Fruit fly (Drosophila melanogaster) whole organism, pupa: ENCODE measurements around the gene Pex7.

Experiments used
- CG10348 ChIP-seq: fragments of 200-800 bp; sonication (Bioruptor generic); IDR thresholded peaks from 2 replicates; pipeline ENCODE4 v1.3.6; 2022; ENCODE audit warnings: missing biosample characterization, missing genetic modification characterization
- CG12605 ChIP-seq: fragments of 200-800 bp; sonication (Bioruptor generic); IDR thresholded peaks from 2 replicates; pipeline ENCODE4 v1.3.6; 2022; ENCODE audit warnings: missing biosample characterization, missing genetic modification characterization
- CG13204 ChIP-seq: fragments of 200-800 bp; sonication (Bioruptor generic); optimal IDR thresholded peaks from 2 replicates; lab custom pipeline; 2018; ENCODE audit warnings: missing biosample characterization, mild to moderate bottlenecking, missing genetic modification characterization, moderate library complexity
- CG14655 ChIP-seq: fragments of 200-800 bp; sonication (Bioruptor generic); optimal IDR thresholded peaks from 3 replicates; lab custom pipeline; 2017; ENCODE audit warnings: mild to moderate bottlenecking, missing biosample characterization, missing genetic modification reagents, missing genetic modification characterization
- CG15710 ChIP-seq: fragments of 200-800 bp; sonication (Bioruptor generic); optimal IDR thresholded peaks from 2 replicates; lab custom pipeline; 2018; ENCODE audit warnings: missing biosample characterization, mild to moderate bottlenecking, missing genetic modification characterization, moderate library complexity
- CG17806 ChIP-seq: fragments of 200-800 bp; sonication (Bioruptor generic); optimal IDR thresholded peaks from 2 replicates; lab custom pipeline; 2018; ENCODE audit warnings: missing biosample characterization, mild to moderate bottlenecking, missing genetic modification characterization, moderate library complexity
- CG32121 ChIP-seq: fragments of 200-800 bp; sonication (Bioruptor generic); IDR thresholded peaks from 2 replicates; pipeline ENCODE4 v1.3.6; 2022; ENCODE audit warnings: missing biosample characterization, missing genetic modification characterization
- CG34367 ChIP-seq: fragments of 200-800 bp; sonication (Bioruptor generic); optimal IDR thresholded peaks from 2 replicates; lab custom pipeline; 2018; ENCODE audit warnings: missing biosample characterization, mild to moderate bottlenecking, missing genetic modification characterization
- CG4496 ChIP-seq: fragments of 200-800 bp; sonication (Bioruptor generic); IDR thresholded peaks from 3 replicates; pipeline ENCODE4 v1.3.6; 2022; ENCODE audit warnings: missing biosample characterization, missing genetic modification characterization
- CG8159 ChIP-seq: fragments of 200-800 bp; sonication (Bioruptor generic); optimal IDR thresholded peaks from 3 replicates; lab custom pipeline; 2018; ENCODE audit warnings: missing biosample characterization, mild to moderate bottlenecking, missing genetic modification characterization, moderate library complexity
- CG8301 ChIP-seq: fragments of 200-800 bp; sonication (Bioruptor generic); optimal IDR thresholded peaks from 2 replicates; lab custom pipeline; 2018; ENCODE audit warnings: missing biosample characterization, mild to moderate bottlenecking, missing genetic modification characterization
- CG9948 ChIP-seq: fragments of 200-800 bp; sonication (Bioruptor generic); optimal IDR thresholded peaks from 2 replicates; lab custom pipeline; 2018; ENCODE audit warnings: missing biosample characterization, mild to moderate bottlenecking, missing genetic modification characterization, moderate library complexity
- D1 ChIP-seq: fragments of 200-800 bp; sonication (Bioruptor generic); optimal IDR thresholded peaks from 2 replicates; lab custom pipeline; 2018; ENCODE audit warnings: missing biosample characterization, mild to moderate bottlenecking, missing genetic modification characterization, moderate library complexity
- EcR ChIP-seq: fragments of 200-800 bp; sonication (Bioruptor generic); optimal IDR thresholded peaks from 3 replicates; lab custom pipeline; 2019; ENCODE audit warnings: missing biosample characterization, missing genetic modification characterization, mild to moderate bottlenecking, moderate library complexity, missing genetic modification reagents
- Ets98B ChIP-seq: fragments of 200-800 bp; sonication (Bioruptor generic); IDR thresholded peaks from 2 replicates; pipeline ENCODE4 v1.3.6; 2022; ENCODE audit warnings: missing biosample characterization, missing genetic modification characterization
- Pif1A ChIP-seq: fragments of 200-800 bp; sonication (Bioruptor generic); optimal IDR thresholded peaks from 3 replicates; lab custom pipeline; 2016; ENCODE audit warnings: missing biosample characterization, missing genetic modification characterization
- Pif1B ChIP-seq: fragments of 200-800 bp; sonication (Bioruptor generic); optimal IDR thresholded peaks from 3 replicates; lab custom pipeline; 2016; ENCODE audit warnings: missing biosample characterization, missing genetic modification characterization
- Snoo ChIP-seq: fragments of 200-800 bp; sonication (Bioruptor generic); optimal IDR thresholded peaks from 3 replicates; lab custom pipeline; 2017; ENCODE audit warnings: missing biosample characterization, mild to moderate bottlenecking, missing genetic modification characterization, inconsistent platforms
- fd96Ca ChIP-seq: fragments of 200-800 bp; sonication (Bioruptor generic); IDR thresholded peaks from 3 replicates; pipeline ENCODE4 v1.3.6; 2022; ENCODE audit warnings: missing biosample characterization, missing genetic modification characterization
- gl ChIP-seq: fragments of 200-800 bp; sonication (Bioruptor generic); optimal IDR thresholded peaks from 2 replicates; lab custom pipeline; 2018; ENCODE audit warnings: missing biosample characterization, mild to moderate bottlenecking, missing genetic modification characterization
- rn ChIP-seq: fragments of 200-800 bp; sonication (Bioruptor generic); IDR thresholded peaks from 2 replicates; pipeline ENCODE4 v1.3.6; 2022; ENCODE audit warnings: missing biosample characterization, missing genetic modification characterization

The Pex7 gene

dm6 chr3L:8621465-8621864 lies 25.5 kb upstream of the Pex7 start:
- TF ChIP-seq CG32121 (GFP tag; lab: Robert Waterston, UW) (no peak), CG13204 (GFP tag; lab: Kevin White, UChicago) (no peak)

- TF ChIP-seq Pif1A (GFP tag; lab: Kevin White, UChicago) (no peak), CG9948 (tag; lab: Kevin White, UChicago) (no peak), rn (no peak), D1 (no peak), CG15710 (no peak), Snoo (tag; lab: Kevin White, UChicago) (no peak), CG34367 (tag; lab: Kevin White, UChicago) (no peak), Pif1B (GFP tag; lab: Kevin White, UChicago) (no peak), EcR (GFP tag; lab: Kevin White, UChicago) (no peak), CG17806 (tag; lab: Kevin White, UChicago) (no peak), CG4496 (GFP tag; lab: Robert Waterston, UW) (no peak), gl (tag; lab: Kevin White, UChicago) (no peak), CG32121 (GFP tag; lab: Robert Waterston, UW) (no peak)
These were observed 23.1 kb upstream of the Pex7 start, which contains the start of the genes GAPsec and Zasp66 for dm6 chr3L:8623702-8624421. Gene GAPsec, minus strand, starts transcription at chr3L:8623901. Gene Zasp66, plus strand, starts transcription at chr3L:8624371.

DNA sequence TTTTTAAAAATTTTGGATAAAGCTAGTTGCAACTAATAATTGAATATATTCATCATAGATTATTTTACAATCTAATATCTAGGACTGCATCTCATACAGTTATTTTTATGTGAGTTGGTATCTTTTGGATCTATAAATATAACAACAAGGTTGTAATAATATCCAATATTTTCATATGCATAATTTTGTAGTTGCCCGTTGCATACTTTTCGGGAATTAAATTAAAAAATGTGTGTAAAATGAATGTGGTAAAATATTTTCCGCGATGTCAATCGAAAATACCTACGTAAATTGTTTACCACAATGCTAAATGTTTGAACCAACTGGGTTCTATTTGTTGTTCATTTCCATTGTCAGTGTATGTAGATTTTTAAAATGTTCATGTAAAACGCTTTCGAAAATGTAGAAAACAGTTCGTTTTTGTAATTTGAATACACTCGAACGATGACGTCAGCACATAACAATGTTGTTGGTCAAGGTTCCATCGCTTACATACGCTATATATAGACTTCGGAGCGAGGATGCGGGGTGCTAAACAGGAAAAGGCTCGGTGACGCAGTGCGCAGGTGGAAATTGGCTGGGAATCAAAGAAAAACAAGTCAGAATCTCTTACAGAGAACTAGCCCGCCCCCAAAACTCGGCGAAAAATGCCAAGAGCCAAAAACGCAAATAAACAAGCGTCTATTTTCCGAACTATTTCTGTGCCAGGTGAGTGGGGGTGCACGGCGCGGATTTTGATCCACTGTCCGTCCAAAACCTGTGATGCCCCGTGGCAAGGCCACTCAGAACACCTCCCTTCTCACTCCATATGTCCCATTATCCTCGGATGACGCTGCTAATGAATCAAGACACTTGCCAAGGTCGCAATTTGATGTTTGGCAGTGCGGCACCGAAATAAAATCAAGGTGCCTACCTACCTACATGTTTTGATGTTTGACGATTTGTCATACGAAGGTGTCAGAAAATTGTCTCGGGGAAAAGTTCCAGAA lies 18.8 kb upstream of the Pex7 start:
- TF ChIP-seq CG4496 (GFP tag; lab: Robert Waterston, UW): no peak
- TF ChIP-seq CG17806 (tag; lab: Kevin White, UChicago): no peak
- no peak for TF ChIP-seq CG34367 (tag; lab: Kevin White, UChicago)
- TF ChIP-seq CG10348 (GFP tag; lab: Robert Waterston, UW): no peak
- TF ChIP-seq Ets98B (GFP tag; lab: Robert Waterston, UW): no peak
- TF ChIP-seq CG9948 (tag; lab: Kevin White, UChicago): no peak

DNA sequence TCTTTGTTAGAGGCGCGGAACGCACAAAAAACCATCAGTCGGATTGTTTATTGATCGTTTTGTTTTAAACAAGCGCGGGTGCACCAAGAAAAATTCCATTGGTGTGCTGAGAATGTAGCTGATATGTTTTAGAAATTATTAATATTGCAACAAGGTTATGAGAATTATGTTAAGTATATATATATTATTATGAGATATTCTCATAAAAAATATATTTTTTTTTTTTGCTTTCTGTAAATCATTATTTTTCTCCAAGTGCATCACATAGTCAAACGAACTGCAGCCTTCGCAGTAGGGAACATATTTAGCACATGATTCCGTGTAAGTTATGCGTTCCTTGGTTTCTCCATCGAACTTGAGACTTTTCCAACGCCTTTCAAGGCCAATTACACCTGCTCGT lies 18.0 kb upstream of the Pex7 start:
- TF ChIP-seq Snoo (tag; lab: Kevin White, UChicago): peak; percentile 35
- TF ChIP-seq fd96Ca (GFP tag; lab: Robert Waterston, UW): no peak
- TF ChIP-seq Ets98B (GFP tag; lab: Robert Waterston, UW): 0 out of 2 replicates have a peak, but pooled peaks have one; percentile 19
- TF ChIP-seq, all 21 proteins: peak for 2

- TF ChIP-seq CG32121 (GFP tag; lab: Robert Waterston, UW) (no peak), CG13204 (GFP tag; lab: Kevin White, UChicago) (no peak), CG15710 (no peak), fd96Ca (GFP tag; lab: Robert Waterston, UW) (no peak), CG12605 (no peak), D1 (no peak), Pif1B (GFP tag; lab: Kevin White, UChicago) (no peak), gl (tag; lab: Kevin White, UChicago) (no peak), CG10348 (GFP tag; lab: Robert Waterston, UW) (no peak), CG9948 (tag; lab: Kevin White, UChicago) (no peak), CG17806 (tag; lab: Kevin White, UChicago) (no peak), Ets98B (GFP tag; lab: Robert Waterston, UW) (no peak), EcR (GFP tag; lab: Kevin White, UChicago) (no peak), Pif1A (GFP tag; lab: Kevin White, UChicago) (no peak), CG34367 (tag; lab: Kevin White, UChicago) (no peak), rn (no peak), CG8159 (tag; lab: Kevin White, UChicago) (no peak), Snoo (tag; lab: Kevin White, UChicago) (no peak), CG4496 (GFP tag; lab: Robert Waterston, UW) (no peak)
These were observed 17.1 kb upstream of the Pex7 start for dm6 chr3L:8629701-8630343.

- no peak for TF ChIP-seq CG4496 (GFP tag; lab: Robert Waterston, UW)
- no peak for TF ChIP-seq CG15710
- no peak for TF ChIP-seq CG10348 (GFP tag; lab: Robert Waterston, UW)
- TF ChIP-seq CG13204 (GFP tag; lab: Kevin White, UChicago): no peak
- TF ChIP-seq CG32121 (GFP tag; lab: Robert Waterston, UW): no peak
- TF ChIP-seq CG12605: no peak
- TF ChIP-seq D1: no peak
- TF ChIP-seq CG9948 (tag; lab: Kevin White, UChicago): no peak
- no peak for TF ChIP-seq CG14655 (GFP tag; lab: Kevin White, UChicago)
- TF ChIP-seq gl (tag; lab: Kevin White, UChicago): no peak
- no peak for TF ChIP-seq CG17806 (tag; lab: Kevin White, UChicago)
- TF ChIP-seq CG8301 (tag; lab: Kevin White, UChicago): no peak
- TF ChIP-seq EcR (GFP tag; lab: Kevin White, UChicago): no peak
- no peak for TF ChIP-seq Pif1B (GFP tag; lab: Kevin White, UChicago)
These were observed 13.2 kb upstream of the Pex7 start, which contains the start of gene Cdc6 for dm6 chr3L:8633614-8634325. Gene Cdc6, minus strand, starts transcription at chr3L:8634069.
